Worm (Caenorhabditis elegans) whole organism, midembryonic: ENCODE results near the gene F14F3.4.

Source experiments
- ref-1 ChIP-seq: fragments of 200-800 bp; sonication (Bioruptor generic); conservative IDR thresholded peaks from 2 replicates; pipeline ENCODE4 v1.3.6; 2022; ENCODE audit warnings: missing genetic modification reagents, missing genetic modification characterization, missing compliant biosample characterization
- ztf-23 ChIP-seq: fragments of 200-800 bp; sonication (Bioruptor generic); IDR thresholded peaks from 2 replicates; pipeline ENCODE4 v1.3.6; 2022; ENCODE audit warnings: missing genetic modification reagents, missing genetic modification characterization, missing compliant biosample characterization

ce11 chrX:10559203-10559602 is 38.0 kb upstream of the F14F3.4 start, which contains the start of gene F59F5.7:
- TF ChIP-seq ref-1 (no peak), ztf-23 (GFP tag; lab: Robert Waterston, UW) (no peak)
